Worm (Caenorhabditis elegans) whole organism, L3 larva: ENCODE measurements around the gene F44B9.9.
A peak's percentile ranks its signal among the peaks of the same experiment; 100 is the strongest.

ENCODE experiments used
- ceh-16 ChIP-seq: sonication (generic microtip); optimal IDR thresholded peaks from 2 replicates; lab custom pipeline; 2017; ENCODE audit warnings: missing biosample characterization, missing genetic modification characterization
- ceh-28 ChIP-seq: fragments of 150-350 bp; optimal IDR thresholded peaks from 2 replicates; lab custom pipeline; 2014; ENCODE audit warnings: missing biosample characterization, missing genetic modification reagents, missing genetic modification characterization
- ceh-82 ChIP-seq: fragments of 150-350 bp; optimal IDR thresholded peaks from 2 replicates; lab custom pipeline; 2014; ENCODE audit warnings: missing biosample characterization, missing genetic modification characterization
- ceh-9 ChIP-seq: sonication (generic microtip); optimal IDR thresholded peaks from 2 replicates; lab custom pipeline; 2018; ENCODE audit warnings: missing biosample characterization, missing genetic modification characterization
- daf-12 ChIP-seq: fragments of 150-350 bp; optimal IDR thresholded peaks from 2 replicates; lab custom pipeline; 2014; ENCODE audit warnings: missing biosample characterization, missing genetic modification reagents, missing genetic modification characterization
- elt-1 ChIP-seq: fragments of 150-350 bp; optimal IDR thresholded peaks from 2 replicates; lab custom pipeline; 2014; ENCODE audit warnings: missing biosample characterization, missing genetic modification characterization
- elt-2 ChIP-seq: sonication (generic microtip); optimal IDR thresholded peaks from 2 replicates; lab custom pipeline; 2016; ENCODE audit warnings: missing genetic modification reagents, mild to moderate bottlenecking, missing genetic modification characterization, missing compliant biosample characterization
- fos-1 ChIP-seq: fragments of 150-350 bp; optimal IDR thresholded peaks from 2 replicates; lab custom pipeline; 2014; ENCODE audit warnings: missing biosample characterization, missing genetic modification characterization
- hmg-11 ChIP-seq: sonication (generic microtip); optimal IDR thresholded peaks from 2 replicates; lab custom pipeline; 2016; ENCODE audit warnings: missing genetic modification characterization, missing compliant biosample characterization
- jun-1 ChIP-seq: fragments of 150-350 bp; optimal IDR thresholded peaks from 2 replicates; lab custom pipeline; 2014; ENCODE audit warnings: missing biosample characterization, missing genetic modification reagents, missing genetic modification characterization
- lin-15B ChIP-seq: fragments of 150-350 bp; optimal IDR thresholded peaks from 2 replicates; lab custom pipeline; 2014; ENCODE audit warnings: missing biosample characterization, missing genetic modification characterization
- lsy-12 ChIP-seq: sonication (generic microtip); optimal IDR thresholded peaks from 2 replicates; lab custom pipeline; 2016; ENCODE audit warnings: mild to moderate bottlenecking, missing genetic modification characterization, missing compliant biosample characterization
- mdl-1 ChIP-seq: fragments of 150-350 bp; optimal IDR thresholded peaks from 2 replicates; lab custom pipeline; 2014; ENCODE audit warnings: missing biosample characterization, missing genetic modification characterization
- mml-1 ChIP-seq: fragments of 150-350 bp; sonication (generic microtip); optimal IDR thresholded peaks from 3 replicates; lab custom pipeline; 2014; ENCODE audit warnings: missing biosample characterization, missing genetic modification characterization
- nfya-1 ChIP-seq: sonication (generic microtip); optimal IDR thresholded peaks from 2 replicates; lab custom pipeline; 2017; ENCODE audit warnings: missing genetic modification characterization, mild to moderate bottlenecking, missing compliant biosample characterization, antibody characterized with exemption, moderate library complexity; ENCODE audit not compliant: insufficient read depth
- nhr-11 ChIP-seq: fragments of 150-350 bp; optimal IDR thresholded peaks from 2 replicates; lab custom pipeline; 2014; ENCODE audit warnings: missing biosample characterization, missing genetic modification characterization
- nhr-12 ChIP-seq: fragments of 150-350 bp; optimal IDR thresholded peaks from 2 replicates; lab custom pipeline; 2014; ENCODE audit warnings: missing biosample characterization, missing genetic modification characterization
- nhr-23 ChIP-seq: fragments of 150-350 bp; optimal IDR thresholded peaks from 2 replicates; lab custom pipeline; 2014; ENCODE audit warnings: missing biosample characterization, missing genetic modification reagents, missing genetic modification characterization
- nhr-237 ChIP-seq: fragments of 150-350 bp; optimal IDR thresholded peaks from 2 replicates; lab custom pipeline; 2014; ENCODE audit warnings: missing biosample characterization, missing genetic modification characterization
- nhr-25 ChIP-seq: sonication (generic microtip); optimal IDR thresholded peaks from 2 replicates; lab custom pipeline; 2017; ENCODE audit warnings: missing biosample characterization, missing genetic modification characterization
- nhr-43 ChIP-seq: sonication (generic microtip); optimal IDR thresholded peaks from 2 replicates; lab custom pipeline; 2016; ENCODE audit warnings: mild to moderate bottlenecking, missing genetic modification characterization, missing compliant biosample characterization; ENCODE audit not compliant: poor library complexity, severe bottlenecking
- nhr-76 ChIP-seq: fragments of 150-350 bp; sonication (generic microtip); optimal IDR thresholded peaks from 5 replicates; lab custom pipeline; 2014; ENCODE audit warnings: missing biosample characterization, missing genetic modification characterization
- pha-4 ChIP-seq: fragments of 150-350 bp; optimal IDR thresholded peaks from 2 replicates; lab custom pipeline; 2014; ENCODE audit warnings: missing biosample characterization, missing genetic modification reagents, missing genetic modification characterization
- pqm-1 ChIP-seq: fragments of 150-350 bp; optimal IDR thresholded peaks from 2 replicates; lab custom pipeline; 2017; ENCODE audit warnings: missing biosample characterization, missing genetic modification characterization, inconsistent platforms
- sea-2 ChIP-seq: fragments of 150-350 bp; sonication (generic microtip); optimal IDR thresholded peaks from 4 replicates; lab custom pipeline; 2014; ENCODE audit warnings: missing biosample characterization, missing genetic modification reagents, missing genetic modification characterization
- skn-1 ChIP-seq: fragments of 150-350 bp; optimal IDR thresholded peaks from 2 replicates; lab custom pipeline; 2014; ENCODE audit warnings: missing biosample characterization, missing genetic modification characterization
- snpc-4 ChIP-seq: fragments of 150-350 bp; optimal IDR thresholded peaks from 2 replicates; lab custom pipeline; 2014; ENCODE audit warnings: missing biosample characterization, missing genetic modification characterization
- unc-62 ChIP-seq: fragments of 150-350 bp; sonication (generic microtip); optimal IDR thresholded peaks from 4 replicates; lab custom pipeline; 2014; ENCODE audit warnings: missing biosample characterization, missing genetic modification reagents, missing genetic modification characterization
- zag-1 ChIP-seq: fragments of 150-350 bp; optimal IDR thresholded peaks from 2 replicates; lab custom pipeline; 2014; ENCODE audit warnings: missing biosample characterization, missing genetic modification characterization
- ztf-11 ChIP-seq: fragments of 150-350 bp; optimal IDR thresholded peaks from 2 replicates; lab custom pipeline; 2014; ENCODE audit warnings: missing biosample characterization, missing genetic modification characterization
- ztf-4 ChIP-seq: fragments of 150-350 bp; optimal IDR thresholded peaks from 2 replicates; lab custom pipeline; 2014; ENCODE audit warnings: missing biosample characterization, missing genetic modification characterization

Gene F44B9.9

DNA sequence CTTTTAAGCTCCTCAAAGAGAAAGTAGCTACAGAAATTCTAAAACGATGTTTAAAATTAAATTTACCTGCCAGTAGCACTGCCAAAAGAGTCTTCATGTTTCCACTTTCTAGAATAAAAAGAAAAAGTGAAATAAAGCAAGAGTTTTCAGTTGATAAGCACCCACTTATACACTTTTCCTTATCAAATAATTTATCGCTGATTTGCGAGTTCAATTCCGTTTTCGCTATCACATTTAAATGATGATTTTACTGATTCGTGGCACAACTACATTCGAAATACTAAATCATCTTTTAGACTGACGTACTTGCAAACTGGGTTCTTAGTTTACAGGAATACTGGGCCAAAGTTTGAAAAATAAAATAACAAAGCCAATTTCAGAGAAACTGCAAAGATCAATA lies 20.1 kb upstream of the F44B9.9 start, which contains the start of gene K12H4.7:
Gene K12H4.7 (minus strand): TSS at position 138 of the 400 bp plus-strand sequence.
- TF ChIP-seq skn-1 (tag; lab: Kevin White, UChicago) (peak; percentile 67), unc-62 (no peak), pqm-1 (tag; lab: Kevin White, UChicago) (peak; percentile 62), elt-2 (tag; lab: Kevin White, UChicago) (peak; percentile 91)

DNA sequence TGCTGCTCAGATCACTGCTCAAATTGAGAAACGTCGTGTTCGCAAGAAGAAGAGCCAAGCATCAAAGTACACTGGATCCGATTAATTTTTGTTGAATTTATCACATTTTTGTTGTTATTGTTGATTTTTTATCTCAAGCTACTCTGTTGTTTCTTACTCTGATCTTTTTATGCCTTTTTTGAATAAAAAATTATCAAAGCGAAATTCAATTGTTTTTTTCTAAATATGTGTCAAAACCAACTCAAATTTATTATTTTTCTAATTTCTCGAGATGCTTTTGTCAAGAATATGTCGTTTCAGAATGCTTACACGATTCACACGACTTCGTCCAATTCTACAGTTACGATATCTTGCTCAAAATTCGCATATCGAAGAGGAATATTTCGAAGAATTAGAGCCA lies 16.5 kb upstream of the F44B9.9 start, which contains the start of gene K12H4.2:
Gene K12H4.2 (plus strand): TSS at position 301 of the 400 bp plus-strand sequence.
- TF ChIP-seq lin-15B (tag; lab: Kevin White, UChicago) = no peak
- TF ChIP-seq ceh-16 (tag; lab: Kevin White, UChicago) = no peak
- no peak for TF ChIP-seq nhr-237 (tag; lab: Kevin White, UChicago)
- TF ChIP-seq nhr-23 (tag; lab: Kevin White, UChicago) = no peak
- no peak for TF ChIP-seq ceh-28 (tag; lab: Kevin White, UChicago)
- TF ChIP-seq zag-1 (tag; lab: Kevin White, UChicago) = no peak
- no peak for TF ChIP-seq lsy-12 (tag; lab: Kevin White, UChicago)
- no peak for TF ChIP-seq elt-2 (tag; lab: Kevin White, UChicago)
- TF ChIP-seq ztf-4 (tag; lab: Kevin White, UChicago) = no peak
- TF ChIP-seq skn-1 (tag; lab: Kevin White, UChicago) = no peak
- no peak for TF ChIP-seq ceh-82 (tag; lab: Kevin White, UChicago)
- TF ChIP-seq jun-1 = no peak

DNA sequence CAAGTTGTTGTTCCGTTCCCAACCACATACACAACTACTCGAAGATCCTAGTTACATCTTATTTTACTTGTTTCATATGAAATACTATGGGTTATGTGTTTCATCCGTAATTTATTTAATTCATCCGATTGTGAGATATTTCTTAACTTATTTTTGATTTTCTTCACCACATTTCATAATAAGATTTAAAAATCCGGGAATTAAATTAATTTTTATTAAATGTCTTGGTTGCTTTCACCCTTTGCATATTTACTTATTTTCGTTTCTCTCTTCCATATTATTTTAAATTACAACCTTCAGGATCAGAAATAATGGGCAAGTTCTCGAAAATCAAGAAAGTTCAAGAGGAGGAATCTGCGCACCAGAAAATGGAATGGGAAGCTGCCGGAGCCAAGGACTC lies 14.9 kb upstream of the F44B9.9 start, which contains the start of gene K12H4.3:
Gene K12H4.3 (plus strand): TSS at position 301 of the 400 bp plus-strand sequence.
- TF ChIP-seq nhr-76 (tag; lab: Kevin White, UChicago) (no peak), ceh-9 (no peak), daf-12 (tag; lab: Kevin White, UChicago) (no peak), mdl-1 (tag; lab: Kevin White, UChicago) (no peak), ztf-11 (tag; lab: Kevin White, UChicago) (no peak), nfya-1 (tag; lab: Kevin White, UChicago) (no peak), ceh-16 (tag; lab: Kevin White, UChicago) (no peak)

DNA sequence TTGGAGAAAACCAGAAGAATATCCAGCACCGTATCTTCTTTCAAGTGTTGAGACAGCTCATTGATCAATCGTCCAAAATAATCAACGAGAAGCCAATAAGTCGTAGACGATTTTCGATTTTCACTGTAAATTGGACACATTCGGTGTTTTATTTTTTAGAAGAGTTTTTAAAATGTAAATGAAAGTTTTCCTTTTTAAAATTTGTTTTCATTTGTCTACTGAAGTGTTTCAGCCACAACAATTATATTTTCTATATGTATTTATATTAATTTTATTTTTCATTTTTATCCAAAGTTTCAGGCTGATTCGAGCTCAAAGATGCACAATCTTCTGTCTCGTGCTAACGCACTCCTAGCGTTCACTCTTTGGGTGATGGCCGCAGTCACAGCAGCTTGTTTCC lies 13.9 kb upstream of the F44B9.9 start, which contains the start of gene spcs-3:
Gene spcs-3 (plus strand): TSS at position 301 of the 400 bp plus-strand sequence.
- TF ChIP-seq nhr-43 (tag; lab: Kevin White, UChicago) = no peak
- TF ChIP-seq elt-1 = no peak
- TF ChIP-seq hmg-11 = no peak
- TF ChIP-seq ceh-28 (tag; lab: Kevin White, UChicago) = no peak
- TF ChIP-seq nhr-25 (tag; lab: Kevin White, UChicago) = no peak
- TF ChIP-seq lsy-12 (tag; lab: Kevin White, UChicago) = no peak
- no peak for TF ChIP-seq snpc-4 (tag; lab: Kevin White, UChicago)
- no peak for TF ChIP-seq nfya-1 (tag; lab: Kevin White, UChicago)
- no peak for TF ChIP-seq mdl-1 (tag; lab: Kevin White, UChicago)
- TF ChIP-seq nhr-11 (tag; lab: Kevin White, UChicago) = no peak
- TF ChIP-seq, all 47 proteins: peak for 0

ce11 chrIII:8044187-8044586 lies 13.3 kb upstream of the F44B9.9 start, which contains the start of gene K12H4.5:
Gene K12H4.5, plus strand, starts transcription at chrIII:8044487.
- TF ChIP-seq ztf-11 (tag; lab: Kevin White, UChicago) (no peak), nhr-12 (no peak), nhr-237 (tag; lab: Kevin White, UChicago) (no peak), sea-2 (GFP tag; lab: Kevin White, UChicago) (no peak), nhr-43 (tag; lab: Kevin White, UChicago) (no peak), snpc-4 (tag; lab: Kevin White, UChicago) (no peak), lsy-12 (tag; lab: Kevin White, UChicago) (no peak), hmg-11 (no peak), fos-1 (tag; lab: Kevin White, UChicago) (no peak), pha-4 (tag; lab: Kevin White, UChicago) (no peak), ceh-16 (tag; lab: Kevin White, UChicago) (no peak), ceh-28 (tag; lab: Kevin White, UChicago) (no peak), mml-1 (no peak), nhr-76 (tag; lab: Kevin White, UChicago) (no peak), ztf-4 (tag; lab: Kevin White, UChicago) (no peak)
- TF ChIP-seq, all 47 proteins: peak for 0
